Fruit fly (Drosophila melanogaster): ENCODE results near the gene CG43094.

DNA sequence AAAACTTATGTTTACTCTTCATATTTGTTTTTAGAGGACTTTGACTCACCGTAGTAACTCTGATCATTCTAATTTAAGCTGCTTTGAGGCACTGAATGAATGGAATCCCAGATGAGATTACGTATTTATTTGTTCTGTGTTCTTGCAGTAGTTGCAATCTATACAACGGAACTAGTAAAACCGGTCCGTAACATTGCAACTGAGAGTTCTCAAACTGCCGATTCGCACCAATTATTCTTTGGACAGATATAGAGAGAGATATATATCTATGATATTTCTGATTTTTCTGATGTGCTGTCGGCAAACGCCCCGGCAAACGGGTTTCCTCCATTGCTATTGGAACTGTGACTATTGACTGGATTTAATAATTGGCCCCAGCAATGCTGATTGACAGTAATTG, 3.2 kb downstream of the CG43094 start, which contains the start of gene CG13841:
- no peak for TF ChIP-seq CG8478 (optimal IDR thresholded peaks at IDR 0.05)
- TF ChIP-seq CTCF (optimal IDR thresholded peaks at IDR 0.05), result no peak
